2 fruit fly cellular contexts compared by ENCODE assay signal in the genomic region with DNA sequence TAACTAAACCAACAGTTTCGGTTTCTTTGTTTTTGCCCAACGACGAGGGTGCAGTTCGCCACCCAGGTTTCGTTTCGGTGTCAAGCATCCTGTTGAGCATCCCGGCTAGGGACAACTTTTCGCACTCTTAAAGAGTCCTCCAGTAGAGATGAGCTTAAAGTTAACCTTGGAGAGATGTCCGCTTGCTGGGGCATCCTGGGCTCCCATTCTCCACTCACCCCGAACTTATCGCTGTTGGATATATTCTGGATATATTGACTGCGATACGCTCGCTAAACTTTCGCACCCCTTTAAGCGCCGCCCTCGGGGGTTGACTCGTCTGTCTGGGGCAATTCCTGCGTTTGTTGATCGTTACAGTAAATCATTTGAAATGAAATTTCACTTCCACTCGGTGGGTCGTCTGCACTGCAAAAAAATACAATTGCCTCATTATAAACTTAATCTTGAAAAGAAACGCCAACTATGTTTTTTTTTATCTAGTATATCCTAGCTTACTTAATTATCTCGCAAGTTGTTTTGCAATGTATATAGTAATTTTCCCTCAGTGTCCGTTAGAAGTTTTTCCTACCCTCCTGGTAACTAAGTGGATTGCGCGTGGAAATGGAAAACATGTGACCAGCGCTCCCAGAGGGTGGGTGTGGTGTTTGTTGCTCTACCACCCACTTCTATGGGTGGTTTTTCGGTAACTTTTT.
A peak's percentile ranks its signal among the peaks of the same experiment; 100 is the strongest.
TF ChIP-seq lines count a peak whose summit lies in the region.

No protein-coding gene starts in this region.

TF ChIP-seq in whole organism, embryonic, 481 proteins besides CTCF, POLR2A, EP300 and RAD21 (continued from another document and continues in another):
- TF ChIP-seq ato (GFP tag; IDR thresholded peaks at IDR 0.05; lab: Robert Waterston, UW; ENCODE audit: partially characterized antibody) (no peak), gsb-n (tag; optimal IDR thresholded peaks at IDR 0.05; lab: Kevin White, UChicago) (peak; percentile 78), zf30C (GFP tag; optimal IDR thresholded peaks at IDR 0.05; lab: Kevin White, UChicago) (peak; percentile 87), CG10462 (GFP tag; optimal IDR thresholded peaks at IDR 0.05; lab: Kevin White, UChicago) (peak; percentile 69), CG32772 (GFP tag; IDR thresholded peaks at IDR 0.05; lab: Robert Waterston, UW) (peak; percentile 79), Trl (optimal IDR thresholded peaks at IDR 0.05; lab: Kevin White, UChicago) (no peak), Trl (GFP tag; optimal IDR thresholded peaks at IDR 0.05; lab: Kevin White, UChicago) (peak; percentile 82), ro (GFP tag; IDR thresholded peaks at IDR 0.05; lab: Robert Waterston, UW) (peak; percentile 73), z (GFP tag; IDR thresholded peaks at IDR 0.05; lab: Robert Waterston, UW) (peak; percentile 55; the same call in 2 of the 3 replicates), slp2 (GFP tag; optimal IDR thresholded peaks at IDR 0.05; lab: Kevin White, UChicago) (peak; percentile 74), bsh (GFP tag; optimal IDR thresholded peaks at IDR 0.05; lab: Kevin White, UChicago) (peak in 1 of 2 experiments; percentile 88), CG9797 (GFP tag; optimal IDR thresholded peaks at IDR 0.05; lab: Kevin White, UChicago) (no peak), bcd (GFP tag; optimal IDR thresholded peaks at IDR 0.05; lab: Kevin White, UChicago) (peak; percentile 77), CG18011 (GFP tag; optimal IDR thresholded peaks at IDR 0.05; lab: Kevin White, UChicago) (peak; percentile 8), CG11560 (tag; IDR thresholded peaks at IDR 0.05; lab: Robert Waterston, UW) (peak; percentile 56; the same call in 1 of the 3 replicates), CG10979 (tag; optimal IDR thresholded peaks at IDR 0.05; lab: Kevin White, UChicago) (peak; percentile 82), Meics (GFP tag; optimal IDR thresholded peaks at IDR 0.05; lab: Kevin White, UChicago) (peak; percentile 83), CG9727 (GFP tag; optimal IDR thresholded peaks at IDR 0.05; lab: Kevin White, UChicago) (peak; percentile 69), yki (optimal IDR thresholded peaks at IDR 0.05; lab: Kevin White, UChicago) (no peak), p53 (GFP tag; optimal IDR thresholded peaks at IDR 0.05; lab: Kevin White, UChicago) (peak; percentile 27), CG30431 (GFP tag; optimal IDR thresholded peaks at IDR 0.05; lab: Kevin White, UChicago) (peak; percentile 58), ara (GFP tag; IDR thresholded peaks at IDR 0.05; lab: Robert Waterston, UW) (peak; percentile 87), wor (GFP tag; IDR thresholded peaks at IDR 0.05; lab: Robert Waterston, UW) (0 out of 2 replicates have a peak, but pooled peaks have one; percentile 54), CG18619 (GFP tag; optimal IDR thresholded peaks at IDR 0.05; lab: Kevin White, UChicago) (peak; percentile 67), Ets97D (GFP tag; optimal IDR thresholded peaks at IDR 0.05; lab: Kevin White, UChicago) (peak; percentile 41), mam (GFP tag; optimal IDR thresholded peaks at IDR 0.05; lab: Kevin White, UChicago) (peak; percentile 78), CG34422 (GFP tag; IDR thresholded peaks at IDR 0.05; lab: Robert Waterston, UW) (peak; percentile 90), CoRest (tag; optimal IDR thresholded peaks at IDR 0.05; lab: Kevin White, UChicago) (peak; percentile 81), bigmax (GFP tag; optimal IDR thresholded peaks at IDR 0.05; lab: Kevin White, UChicago) (no peak), Kr (GFP tag; optimal IDR thresholded peaks at IDR 0.05; lab: Kevin White, UChicago) (no peak), tx (GFP tag; optimal IDR thresholded peaks at IDR 0.05; lab: Kevin White, UChicago) (peak; percentile 74), CG12155 (GFP tag; optimal IDR thresholded peaks at IDR 0.05; lab: Kevin White, UChicago) (peak; percentile 51), trem (tag; optimal IDR thresholded peaks at IDR 0.05; lab: Kevin White, UChicago) (peak; percentile 29), unpg (GFP tag; optimal IDR thresholded peaks at IDR 0.05; lab: Kevin White, UChicago) (peak; percentile 81), CHES-1-like (GFP tag; optimal IDR thresholded peaks at IDR 0.05; lab: Kevin White, UChicago) (peak; percentile 83), Hr39 (optimal IDR thresholded peaks at IDR 0.05; lab: Kevin White, UChicago) (no peak), Dbx (GFP tag; IDR thresholded peaks at IDR 0.05; lab: Robert Waterston, UW) (peak; percentile 60; the same call in 2 of the 3 replicates), Elba2 (GFP tag; optimal IDR thresholded peaks at IDR 0.05; lab: Kevin White, UChicago) (no peak), row (GFP tag; IDR thresholded peaks at IDR 0.05; lab: Robert Waterston, UW) (peak; percentile 93), cwo (GFP tag; optimal IDR thresholded peaks at IDR 0.05; lab: Kevin White, UChicago) (peak; percentile 79), CG4707 (GFP tag; optimal IDR thresholded peaks at IDR 0.05; lab: Kevin White, UChicago) (peak; percentile 26), Fer1 (GFP tag; optimal IDR thresholded peaks at IDR 0.05; lab: Kevin White, UChicago) (peak; percentile 91), rib (GFP tag; IDR thresholded peaks at IDR 0.05; lab: Robert Waterston, UW) (peak; percentile 66; the same call in 1 of the 2 replicates), ham (GFP tag; IDR thresholded peaks at IDR 0.05; lab: Robert Waterston, UW) (no peak), Atf6 (GFP tag; IDR thresholded peaks at IDR 0.05; lab: Robert Waterston, UW) (peak; percentile 87), cg (GFP tag; optimal IDR thresholded peaks at IDR 0.05; lab: Kevin White, UChicago) (no peak), knrl (GFP tag; IDR thresholded peaks at IDR 0.05; lab: Robert Waterston, UW; ENCODE audit: partially characterized antibody) (no peak), CG10209 (GFP tag; optimal IDR thresholded peaks at IDR 0.05; lab: Kevin White, UChicago) (peak; percentile 82), vvl (GFP tag; IDR thresholded peaks at IDR 0.05; lab: Robert Waterston, UW) (peak; percentile 95), Awh (GFP tag; IDR thresholded peaks at IDR 0.05; lab: Robert Waterston, UW) (peak; percentile 87), Fer3 (tag; optimal IDR thresholded peaks at IDR 0.05; lab: Kevin White, UChicago) (peak; percentile 77), lbe (GFP tag; optimal IDR thresholded peaks at IDR 0.05; lab: Kevin White, UChicago) (no peak), toy (GFP tag; IDR thresholded peaks at IDR 0.05; lab: Robert Waterston, UW) (peak; percentile 56; the same call in 1 of the 2 replicates), croc (GFP tag; conservative IDR thresholded peaks at IDR 0.05; lab: Robert Waterston, UW) (peak; percentile 71), pum (GFP tag; optimal IDR thresholded peaks at IDR 0.05; lab: Kevin White, UChicago) (peak; percentile 72), CG2199 (GFP tag; IDR thresholded peaks at IDR 0.05; lab: Robert Waterston, UW) (no peak), CrebB (tag; optimal IDR thresholded peaks at IDR 0.05; lab: Kevin White, UChicago) (peak; percentile 77), amos (GFP tag; IDR thresholded peaks at IDR 0.05; lab: Robert Waterston, UW; ENCODE audit: partially characterized antibody) (no peak), Drgx (GFP tag; IDR thresholded peaks at IDR 0.05; lab: Robert Waterston, UW) (no peak), Ravus (GFP tag; IDR thresholded peaks at IDR 0.05; lab: Robert Waterston, UW) (peak; percentile 59), tap (tag; optimal IDR thresholded peaks at IDR 0.05; lab: Kevin White, UChicago) (peak; percentile 12)

TF ChIP-seq in whole organism, prepupa, 60 proteins besides CTCF, POLR2A, EP300 and RAD21 (continued from another document):
- TF ChIP-seq topi (GFP tag; optimal IDR thresholded peaks at IDR 0.05; lab: Kevin White, UChicago) (peak; percentile 44), CG31627 (GFP tag; optimal IDR thresholded peaks at IDR 0.05; lab: Kevin White, UChicago) (peak; percentile 21), CG3032 (tag; optimal IDR thresholded peaks at IDR 0.05; lab: Kevin White, UChicago) (no peak), Hr39 (GFP tag; optimal IDR thresholded peaks at IDR 0.05; lab: Kevin White, UChicago) (peak; percentile 36), pdm3 (GFP tag; optimal IDR thresholded peaks at IDR 0.05; lab: Kevin White, UChicago) (peak; percentile 33), CG11902 (GFP tag; optimal IDR thresholded peaks at IDR 0.05; lab: Kevin White, UChicago) (no peak), CG6276 (GFP tag; optimal IDR thresholded peaks at IDR 0.05; lab: Kevin White, UChicago) (no peak), CG11294 (GFP tag; IDR thresholded peaks at IDR 0.05; lab: Robert Waterston, UW) (no peak), acj6 (GFP tag; optimal IDR thresholded peaks at IDR 0.05; lab: Kevin White, UChicago) (peak; percentile 23), CG3919 (GFP tag; optimal IDR thresholded peaks at IDR 0.05; lab: Kevin White, UChicago) (peak; percentile 37), Sox14 (GFP tag; optimal IDR thresholded peaks at IDR 0.05; lab: Kevin White, UChicago) (peak; percentile 26), CG10669 (GFP tag; optimal IDR thresholded peaks at IDR 0.05; lab: Kevin White, UChicago) (peak; percentile 10), CG16779 (tag; optimal IDR thresholded peaks at IDR 0.05; lab: Kevin White, UChicago) (no peak), Sox102F (GFP tag; optimal IDR thresholded peaks at IDR 0.05; lab: Kevin White, UChicago) (peak; percentile 47), Ets96B (tag; optimal IDR thresholded peaks at IDR 0.05; lab: Kevin White, UChicago) (no peak), Hr38 (GFP tag; optimal IDR thresholded peaks at IDR 0.05; lab: Kevin White, UChicago) (no peak), eg (GFP tag; IDR thresholded peaks at IDR 0.05; lab: Robert Waterston, UW) (0 out of 3 replicates have a peak, but pooled peaks have one; percentile 22), fd85E (GFP tag; optimal IDR thresholded peaks at IDR 0.05; lab: Kevin White, UChicago) (no peak), CG4318 (GFP tag; optimal IDR thresholded peaks at IDR 0.05; lab: Kevin White, UChicago) (no peak), CG6792 (GFP tag; optimal IDR thresholded peaks at IDR 0.05; lab: Kevin White, UChicago) (peak; percentile 14), CG8632 (GFP tag; optimal IDR thresholded peaks at IDR 0.05; lab: Kevin White, UChicago) (no peak), dsx (GFP tag; optimal IDR thresholded peaks at IDR 0.05; lab: Kevin White, UChicago; ENCODE audit: poor library complexity, severe bottlenecking) (no peak), Hr4 (GFP tag; optimal IDR thresholded peaks at IDR 0.05; lab: Kevin White, UChicago) (no peak), dac (GFP tag; optimal IDR thresholded peaks at IDR 0.05; lab: Kevin White, UChicago) (no peak), CG6854 (GFP tag; optimal IDR thresholded peaks at IDR 0.05; lab: Kevin White, UChicago) (no peak), CG9139 (GFP tag; optimal IDR thresholded peaks at IDR 0.05; lab: Kevin White, UChicago) (no peak), svp (GFP tag; lab: Kevin White, UChicago) (peak; percentile 65), CG1621 (tag; optimal IDR thresholded peaks at IDR 0.05; lab: Kevin White, UChicago) (no peak), salr (GFP tag; optimal IDR thresholded peaks at IDR 0.05; lab: Kevin White, UChicago) (no peak), Met (GFP tag; optimal IDR thresholded peaks at IDR 0.05; lab: Kevin White, UChicago) (peak; percentile 48), esn (GFP tag; optimal IDR thresholded peaks at IDR 0.05; lab: Kevin White, UChicago) (peak; percentile 63), Lpt (GFP tag; optimal IDR thresholded peaks at IDR 0.05; lab: Kevin White, UChicago) (no peak), CG8319 (GFP tag; optimal IDR thresholded peaks at IDR 0.05; lab: Kevin White, UChicago) (no peak), fkh (GFP tag; optimal IDR thresholded peaks at IDR 0.05; lab: Kevin White, UChicago) (no peak), spab (GFP tag; optimal IDR thresholded peaks at IDR 0.05; lab: Kevin White, UChicago) (peak; percentile 20), CG6163 (GFP tag; IDR thresholded peaks at IDR 0.05; lab: Robert Waterston, UW) (peak; percentile 57; the same call in 2 of the 3 replicates), Smox (GFP tag; optimal IDR thresholded peaks at IDR 0.05; lab: Kevin White, UChicago) (peak; percentile 33), ss (GFP tag; optimal IDR thresholded peaks at IDR 0.05; lab: Kevin White, UChicago) (peak in 1 of 2 experiments; percentile 17)
